Fruit fly (Drosophila melanogaster) whole organism: ENCODE measurements around the gene CG2200.

ENCODE experiments used
- CG8478 ChIP-seq: fragments of >200 bp; optimal IDR thresholded peaks from 2 replicates; lab custom pipeline; 2018; ENCODE audit warnings: inconsistent platforms
- Dll ChIP-seq: fragments of >200 bp; optimal IDR thresholded peaks from 2 replicates; lab custom pipeline; 2017
- EcR ChIP-seq, 2 experiments: fragments of >200 bp; optimal IDR thresholded peaks; 2 replicates each; lab custom pipeline; 2017; ENCODE audit warnings: missing biosample characterization in 2 of 2, missing genetic modification characterization in 2 of 2, missing genetic modification reagents in 2 of 2
- pan ChIP-seq: fragments of >200 bp; optimal IDR thresholded peaks from 2 replicates; lab custom pipeline; 2017
- psq ChIP-seq: fragments of >200 bp; optimal IDR thresholded peaks from 2 replicates; lab custom pipeline; 2017
- usp ChIP-seq: fragments of >200 bp; optimal IDR thresholded peaks from 2 replicates; lab custom pipeline; 2017; ENCODE audit warnings: missing biosample characterization, missing genetic modification characterization, mixed read lengths

CG2200 gene

dm6 chrX:13094085-13094764 lies at the start of gene CG2200:
TSS of gene CG2200 (plus strand) at chrX:13094299.
- TF ChIP-seq EcR (GFP tag; optimal IDR thresholded peaks at IDR 0.05; lab: Kevin White, UChicago) (no peak), pan (lab: Kevin White, UChicago) (no peak), usp (GFP tag; lab: Kevin White, UChicago) (no peak), psq (lab: Kevin White, UChicago) (no peak), CG8478 (lab: Kevin White, UChicago) (no peak), Dll (lab: Kevin White, UChicago) (no peak)

dm6 chrX:13055228-13055627 lies 38.9 kb upstream of the CG2200 start, which contains the start of gene CG12715:
TSS of gene CG12715 (minus strand) at chrX:13055328.
- no peak for TF ChIP-seq pan (lab: Kevin White, UChicago)
- TF ChIP-seq CG8478 (lab: Kevin White, UChicago) = no peak
- no peak for TF ChIP-seq usp (GFP tag; lab: Kevin White, UChicago)
- TF ChIP-seq Dll (lab: Kevin White, UChicago) = no peak
- TF ChIP-seq psq (lab: Kevin White, UChicago) = no peak
- no peak for TF ChIP-seq EcR (GFP tag; optimal IDR thresholded peaks at IDR 0.05; lab: Kevin White, UChicago)

- TF ChIP-seq Dll (lab: Kevin White, UChicago) (peak; percentile 15), usp (GFP tag; lab: Kevin White, UChicago) (no peak), CG8478 (lab: Kevin White, UChicago) (no peak)
Observed at dm6 chrX:13087333-13087828, 6.7 kb upstream of the CG2200 start.

dm6 chrX:13088025-13088805 lies 5.9 kb upstream of the CG2200 start:
- no peak for TF ChIP-seq CG8478 (lab: Kevin White, UChicago)
- TF ChIP-seq Dll (lab: Kevin White, UChicago) = no peak
- TF ChIP-seq EcR (GFP tag; optimal IDR thresholded peaks at IDR 0.05; lab: Kevin White, UChicago) = no peak
- no peak for TF ChIP-seq pan (lab: Kevin White, UChicago)

- TF ChIP-seq psq (lab: Kevin White, UChicago) (no peak), Dll (lab: Kevin White, UChicago) (no peak), pan (lab: Kevin White, UChicago) (no peak)
Observed at dm6 chrX:13089375-13089774, 4.7 kb upstream of the CG2200 start.

- TF ChIP-seq EcR (GFP tag; optimal IDR thresholded peaks at IDR 0.05; lab: Kevin White, UChicago) = no peak
- TF ChIP-seq CG8478 (lab: Kevin White, UChicago) = peak; percentile 66
- no peak for TF ChIP-seq psq (lab: Kevin White, UChicago)
- no peak for TF ChIP-seq pan (lab: Kevin White, UChicago)
- TF ChIP-seq Dll (lab: Kevin White, UChicago) = peak; percentile 45
- TF ChIP-seq usp (GFP tag; lab: Kevin White, UChicago) = no peak
Observed at dm6 chrX:13089920-13090655, 4.0 kb upstream of the CG2200 start, which contains the start of gene hep. TSS of gene hep (minus strand) at chrX:13090434.

- TF ChIP-seq EcR (GFP tag; optimal IDR thresholded peaks at IDR 0.05; lab: Kevin White, UChicago) = no peak
Observed at dm6 chrX:13090656-13091261, 3.3 kb upstream of the CG2200 start, which contains the start of gene lic. TSS of gene lic (plus strand) at chrX:13091145.

- TF ChIP-seq usp (GFP tag; lab: Kevin White, UChicago) (no peak), Dll (lab: Kevin White, UChicago) (no peak), pan (lab: Kevin White, UChicago) (no peak), psq (lab: Kevin White, UChicago) (no peak), CG8478 (lab: Kevin White, UChicago) (no peak), EcR (GFP tag; optimal IDR thresholded peaks at IDR 0.05; lab: Kevin White, UChicago) (no peak)
Observed at dm6 chrX:13091859-13092258, 2.2 kb upstream of the CG2200 start.

dm6 chrX:13099919-13100318 lies 5.8 kb downstream of the CG2200 start:
- TF ChIP-seq psq (lab: Kevin White, UChicago) = no peak
- TF ChIP-seq Dll (lab: Kevin White, UChicago) = no peak
- no peak for TF ChIP-seq pan (lab: Kevin White, UChicago)
- TF ChIP-seq usp (GFP tag; lab: Kevin White, UChicago) = no peak
- TF ChIP-seq EcR (GFP tag; optimal IDR thresholded peaks at IDR 0.05; lab: Kevin White, UChicago) = no peak
- no peak for TF ChIP-seq CG8478 (lab: Kevin White, UChicago)

dm6 chrX:13101817-13102216 lies 7.7 kb downstream of the CG2200 start:
- TF ChIP-seq psq (lab: Kevin White, UChicago) (no peak), usp (GFP tag; lab: Kevin White, UChicago) (no peak), CG8478 (lab: Kevin White, UChicago) (no peak), EcR (GFP tag; optimal IDR thresholded peaks at IDR 0.05; lab: Kevin White, UChicago) (no peak), Dll (lab: Kevin White, UChicago) (no peak), pan (lab: Kevin White, UChicago) (no peak)
